Worm (Caenorhabditis elegans): ENCODE measurements around the gene pms-2.

The pms-2 gene

DNA sequence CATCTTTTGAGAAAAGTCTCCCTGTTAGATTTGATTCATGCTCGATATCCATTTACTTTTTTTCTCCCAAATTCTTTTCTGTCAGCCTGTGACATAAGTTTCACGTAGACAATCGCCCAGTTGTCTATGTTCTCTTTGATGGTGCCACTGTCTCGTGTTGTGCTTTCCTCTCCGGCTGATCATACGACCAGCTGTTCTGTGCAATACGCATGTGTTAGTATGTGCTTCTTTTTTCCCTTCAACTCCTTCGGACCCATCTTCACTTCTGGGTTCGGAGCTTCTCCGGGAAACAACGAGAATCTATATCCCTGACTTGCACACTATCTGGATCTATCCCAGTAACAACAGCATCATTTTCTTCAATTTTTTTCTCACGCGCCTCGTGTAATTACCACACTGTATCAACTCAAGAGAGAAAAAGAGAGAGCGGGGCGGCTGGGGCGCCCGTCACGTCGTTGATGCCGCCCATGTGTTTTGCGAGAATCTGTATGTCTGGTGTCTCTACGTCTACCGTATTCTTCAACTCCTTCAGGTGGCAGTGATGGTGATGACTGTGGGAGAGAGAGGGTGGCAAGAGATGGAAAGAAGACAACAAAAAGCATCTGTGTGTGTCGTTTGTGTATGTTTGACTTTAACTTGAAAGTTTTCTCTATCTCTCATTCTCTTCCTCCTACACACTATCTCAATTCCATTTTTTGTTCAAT is 38.4 kb downstream of the pms-2 start (continued):
- TF ChIP-seq snpc-4 (GFP tag; optimal IDR thresholded peaks at IDR 0.05) (no peak), snpc-4 (tag; optimal IDR thresholded peaks at IDR 0.05) (peak in 3 of 4 experiments; percentile 10 to 58 (median 54)), nhr-80 (tag; optimal IDR thresholded peaks at IDR 0.05) (peak; percentile 98), ccch-3 (GFP tag; optimal IDR thresholded peaks at IDR 0.05) (no peak), lin-26 (GFP tag; IDR thresholded peaks at IDR 0.05) (0 out of 2 replicates have a peak, but pooled peaks have one; percentile 49), attf-5 (GFP tag; optimal IDR thresholded peaks at IDR 0.05) (peak; percentile 79), F23B12.7 (tag; optimal IDR thresholded peaks at IDR 0.05; ENCODE audit: insufficient read depth) (peak; percentile 7), dox-1 (GFP tag; IDR thresholded peaks at IDR 0.05) (peak; percentile 52; the same call in 1 of the 2 replicates), B0336.3 (GFP tag; IDR thresholded peaks at IDR 0.05) (peak; percentile 78), zfh-2 (GFP tag; conservative IDR thresholded peaks at IDR 0.05) (peak; percentile 79), Y67H2A.10 (GFP tag; conservative IDR thresholded peaks at IDR 0.05) (0 out of 2 replicates have a peak, but pooled peaks have one; percentile 38), K11D2.4 (GFP tag; IDR thresholded peaks at IDR 0.05) (0 out of 2 replicates have a peak, but pooled peaks have one; percentile 8), madf-10 (tag; optimal IDR thresholded peaks at IDR 0.05) (peak; percentile 55), chd-7 (tag; optimal IDR thresholded peaks at IDR 0.05) (peak; percentile 69), pbrm-1 (GFP tag; IDR thresholded peaks at IDR 0.05) (0 out of 2 replicates have a peak, but pooled peaks have one; percentile 50), hmg-1.2 (GFP tag; IDR thresholded peaks at IDR 0.05) (peak; percentile 78), ztf-26 (tag; optimal IDR thresholded peaks at IDR 0.05) (peak; percentile 70), Y56A3A.18 (GFP tag; IDR thresholded peaks at IDR 0.05) (0 out of 2 replicates have a peak, but pooled peaks have one; percentile 39), zim-3 (tag; optimal IDR thresholded peaks at IDR 0.05) (peak; percentile 16), gei-17 (GFP tag; optimal IDR thresholded peaks at IDR 0.05) (peak; percentile 20), F22D6.2 (tag; optimal IDR thresholded peaks at IDR 0.05) (peak; percentile 85), lin-35 (GFP tag; optimal IDR thresholded peaks at IDR 0.05) (peak in 1 of 3 experiments; percentile 1), hmg-20 (GFP tag; IDR thresholded peaks at IDR 0.05) (no peak), let-526 (GFP tag; IDR thresholded peaks at IDR 0.05) (peak; percentile 26; the same call in 1 of the 2 replicates), C06A6.2 (GFP tag; conservative IDR thresholded peaks at IDR 0.05) (0 out of 2 replicates have a peak, but pooled peaks have one; percentile 52), let-607 (tag; optimal IDR thresholded peaks at IDR 0.05) (peak in 1 of 2 experiments; percentile 64), hsf-1 (GFP tag; IDR thresholded peaks at IDR 0.05) (no peak), sea-2 (GFP tag; IDR thresholded peaks at IDR 0.05) (no peak), dpl-1 (GFP tag; optimal IDR thresholded peaks at IDR 0.05) (no peak), lin-40 (tag; optimal IDR thresholded peaks at IDR 0.05) (peak; percentile 78), madf-3 (GFP tag; IDR thresholded peaks at IDR 0.05) (0 out of 2 replicates have a peak, but pooled peaks have one; percentile 23), cebp-1 (GFP tag; IDR thresholded peaks at IDR 0.05) (no peak), cebp-1 (tag; optimal IDR thresholded peaks at IDR 0.05) (peak; percentile 77), sdz-38 (tag; optimal IDR thresholded peaks at IDR 0.05) (no peak), ztf-18 (tag; optimal IDR thresholded peaks at IDR 0.05) (peak; percentile 37), sptf-2 (GFP tag; optimal IDR thresholded peaks at IDR 0.05) (no peak), nfya-1 (tag; optimal IDR thresholded peaks at IDR 0.05; ENCODE audit: borderline replicate concordance, insufficient read depth) (no peak), ekl-4 (GFP tag; IDR thresholded peaks at IDR 0.05) (no peak; the same call in 1 of the 2 replicates)

DNA sequence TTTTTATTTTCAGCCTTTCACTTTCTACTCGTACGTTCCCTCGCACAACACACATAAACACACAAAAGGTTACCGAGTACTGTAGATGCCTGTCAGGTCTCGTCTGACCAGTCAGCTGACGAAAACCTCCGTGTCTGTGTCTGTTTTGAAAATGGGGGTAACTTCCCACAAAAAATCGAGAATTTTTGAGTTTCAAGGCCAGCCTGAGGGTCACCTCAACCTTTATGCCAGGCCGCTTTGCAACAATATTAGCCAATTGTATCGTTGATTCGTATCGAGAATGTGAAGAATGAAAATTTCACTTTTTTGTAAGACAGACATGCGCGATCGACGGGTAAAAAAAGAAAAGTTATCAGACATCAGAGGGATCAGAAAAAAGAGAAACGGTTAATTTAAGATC is 39.3 kb downstream of the pms-2 start:
- TF ChIP-seq B0019.2 (GFP tag; conservative IDR thresholded peaks at IDR 0.05) = no peak
- no peak for TF ChIP-seq Y53F4B.3 (GFP tag; IDR thresholded peaks at IDR 0.05)
- no peak for TF ChIP-seq snpc-1.1 (tag; optimal IDR thresholded peaks at IDR 0.05; ENCODE audit: insufficient read depth)
- TF ChIP-seq B0336.3 (GFP tag; IDR thresholded peaks at IDR 0.05) = no peak
- TF ChIP-seq cebp-2 (GFP tag; IDR thresholded peaks at IDR 0.05) = no peak
- no peak for TF ChIP-seq sdz-38 (tag; optimal IDR thresholded peaks at IDR 0.05)
- TF ChIP-seq nhr-80 (tag; optimal IDR thresholded peaks at IDR 0.05) = no peak
- TF ChIP-seq ztf-26 (tag; optimal IDR thresholded peaks at IDR 0.05) = peak; percentile 17
- no peak for TF ChIP-seq madf-8 (GFP tag; conservative IDR thresholded peaks at IDR 0.05)
- no peak for TF ChIP-seq sptf-2 (GFP tag; optimal IDR thresholded peaks at IDR 0.05)
- TF ChIP-seq lir-1 (GFP tag; conservative IDR thresholded peaks at IDR 0.05) = no peak
- no peak for TF ChIP-seq C17E4.6 (GFP tag; IDR thresholded peaks at IDR 0.05)
- no peak for TF ChIP-seq nhr-179 (tag; optimal IDR thresholded peaks at IDR 0.05)
- peak; percentile 68 for TF ChIP-seq ceh-27 (GFP tag; optimal IDR thresholded peaks at IDR 0.05)
- TF ChIP-seq let-607 (tag; optimal IDR thresholded peaks at IDR 0.05) = no peak
- no peak for TF ChIP-seq ekl-4 (GFP tag; IDR thresholded peaks at IDR 0.05)
